Worm (Caenorhabditis elegans) whole organism, L4 larva: ENCODE measurements around the gene pro-1.

ENCODE experiments used
- lin-13 ChIP-seq: fragments of 150-350 bp; optimal IDR thresholded peaks from 2 replicates; lab custom pipeline; 2014; ENCODE audit warnings: missing biosample characterization, missing genetic modification reagents, missing genetic modification characterization
- lin-29 ChIP-seq: fragments of 200-800 bp; sonication (Bioruptor generic); IDR thresholded peaks from 2 replicates; pipeline ENCODE4 v1.3.6; 2022; ENCODE audit warnings: missing genetic modification reagents, missing genetic modification characterization, missing compliant biosample characterization
- lin-39 ChIP-seq: fragments of 150-350 bp; optimal IDR thresholded peaks from 2 replicates; lab custom pipeline; 2014; ENCODE audit warnings: missing biosample characterization, missing genetic modification reagents, missing genetic modification characterization
- snpc-4 ChIP-seq: fragments of 150-350 bp; optimal IDR thresholded peaks from 2 replicates; lab custom pipeline; 2014; ENCODE audit warnings: missing biosample characterization, missing genetic modification characterization

- TF ChIP-seq lin-29 (GFP tag; lab: Robert Waterston, UW): no peak
- no peak for TF ChIP-seq lin-13 (GFP tag; lab: Kevin White, UChicago)
- TF ChIP-seq snpc-4 (tag; lab: Kevin White, UChicago): no peak
- no peak for TF ChIP-seq lin-39 (tag; lab: Kevin White, UChicago)
These were observed 10.2 kb downstream of the pro-1 start for ce11 chrII:10531604-10532003.
